Fruit fly (Drosophila melanogaster): ENCODE measurements around the gene CG4467.

The CG4467 gene

dm6 chr3R:23221680-23222148 is 27.0 kb downstream of the CG4467 start (continued):
- TF ChIP-seq CG34406 (GFP tag; optimal IDR thresholded peaks at IDR 0.05) = no peak
- no peak for TF ChIP-seq CG15336 (GFP tag; IDR thresholded peaks at IDR 0.05)
- peak; percentile 25 for TF ChIP-seq CG1621 (tag; optimal IDR thresholded peaks at IDR 0.05)
- peak; percentile 57 for TF ChIP-seq CG6808 (GFP tag; optimal IDR thresholded peaks at IDR 0.05)
- peak; percentile 20 for TF ChIP-seq CG9139 (GFP tag; optimal IDR thresholded peaks at IDR 0.05)
- TF ChIP-seq dsx (GFP tag; optimal IDR thresholded peaks at IDR 0.05; ENCODE audit: poor library complexity, severe bottlenecking) = peak; percentile 86
- TF ChIP-seq CG10631 (GFP tag; optimal IDR thresholded peaks at IDR 0.05) = no peak
- TF ChIP-seq Sox15 (GFP tag; optimal IDR thresholded peaks at IDR 0.05) = no peak
- TF ChIP-seq Eip75B (GFP tag; optimal IDR thresholded peaks at IDR 0.05) = no peak
- no peak for TF ChIP-seq fkh (GFP tag; optimal IDR thresholded peaks at IDR 0.05)
- no peak for TF ChIP-seq Ets21C (GFP tag; optimal IDR thresholded peaks at IDR 0.05)
- TF ChIP-seq CG6854 (GFP tag; optimal IDR thresholded peaks at IDR 0.05) = peak; percentile 80
- TF ChIP-seq Gug (GFP tag; IDR thresholded peaks at IDR 0.05) = no peak
- peak; percentile 60 for TF ChIP-seq CG6276 (GFP tag; optimal IDR thresholded peaks at IDR 0.05)
- TF ChIP-seq salr (GFP tag; optimal IDR thresholded peaks at IDR 0.05) = no peak
- peak; percentile 53 for TF ChIP-seq Sox102F (GFP tag; optimal IDR thresholded peaks at IDR 0.05)
- TF ChIP-seq CG31627 (GFP tag; optimal IDR thresholded peaks at IDR 0.05) = no peak
- peak; percentile 81 for TF ChIP-seq svp (GFP tag)
- peak; percentile 7 for TF ChIP-seq achi (GFP tag; optimal IDR thresholded peaks at IDR 0.05)

dm6 chr3R:23221003-23221679 is 27.6 kb downstream of the CG4467 start:
- TF ChIP-seq Lpt (GFP tag; optimal IDR thresholded peaks at IDR 0.05) (no peak), Hr39 (GFP tag; optimal IDR thresholded peaks at IDR 0.05) (no peak), Eip75B (GFP tag; optimal IDR thresholded peaks at IDR 0.05) (no peak), CG4318 (GFP tag; optimal IDR thresholded peaks at IDR 0.05) (no peak), fd85E (GFP tag; optimal IDR thresholded peaks at IDR 0.05) (no peak), CG11762 (GFP tag; optimal IDR thresholded peaks at IDR 0.05; ENCODE audit: insufficient read depth) (no peak), Blimp-1 (GFP tag; optimal IDR thresholded peaks at IDR 0.05) (no peak), CG3919 (GFP tag; optimal IDR thresholded peaks at IDR 0.05) (no peak), CG8632 (GFP tag; optimal IDR thresholded peaks at IDR 0.05) (no peak), fkh (GFP tag; optimal IDR thresholded peaks at IDR 0.05) (peak; percentile 26), ss (GFP tag; optimal IDR thresholded peaks at IDR 0.05) (no peak), CG31627 (GFP tag; optimal IDR thresholded peaks at IDR 0.05) (no peak), Eip78C (GFP tag) (peak; percentile 12), dac (GFP tag; optimal IDR thresholded peaks at IDR 0.05) (no peak), eg (GFP tag; IDR thresholded peaks at IDR 0.05) (peak; percentile 4; the same call in 1 of the 3 replicates), CG32006 (GFP tag; optimal IDR thresholded peaks at IDR 0.05) (peak; percentile 16), CG3032 (tag; optimal IDR thresholded peaks at IDR 0.05) (no peak), CG10669 (GFP tag; optimal IDR thresholded peaks at IDR 0.05) (no peak), CG6276 (GFP tag; optimal IDR thresholded peaks at IDR 0.05) (no peak), CG1621 (tag; optimal IDR thresholded peaks at IDR 0.05) (no peak), cyc (GFP tag; optimal IDR thresholded peaks at IDR 0.05) (no peak), Smox (GFP tag; optimal IDR thresholded peaks at IDR 0.05) (peak; percentile 23), CG6163 (GFP tag; IDR thresholded peaks at IDR 0.05) (no peak), CG11902 (GFP tag; optimal IDR thresholded peaks at IDR 0.05) (no peak), CG16779 (tag; optimal IDR thresholded peaks at IDR 0.05) (no peak)
